Fruit fly (Drosophila melanogaster) whole organism, embryonic: ENCODE data around the gene CG15382.
A peak's percentile ranks its signal among the peaks of the same experiment; 100 is the strongest.

Experiments used
- Atf-2 ChIP-seq: fragments of 200-800 bp; sonication (Bioruptor generic); optimal IDR thresholded peaks from 2 replicates; lab custom pipeline; 2016; ENCODE audit warnings: missing biosample characterization, missing genetic modification characterization
- CG12104 ChIP-seq: fragments of 200-800 bp; sonication (Bioruptor generic); optimal IDR thresholded peaks from 3 replicates; lab custom pipeline; 2016; ENCODE audit warnings: missing biosample characterization, missing genetic modification characterization
- CG14710 ChIP-seq: fragments of 200-800 bp; sonication (Bioruptor generic); optimal IDR thresholded peaks from 3 replicates; lab custom pipeline; 2019; ENCODE audit warnings: missing biosample characterization, mild to moderate bottlenecking, missing genetic modification characterization, moderate library complexity
- CG1529 ChIP-seq: fragments of 200-800 bp; sonication (Bioruptor generic); optimal IDR thresholded peaks from 3 replicates; lab custom pipeline; 2018; ENCODE audit warnings: missing biosample characterization, missing genetic modification characterization
- CG16863 ChIP-seq: fragments of 200-800 bp; sonication (Bioruptor generic); optimal IDR thresholded peaks from 3 replicates; lab custom pipeline; 2016; ENCODE audit warnings: missing biosample characterization, missing genetic modification characterization
- CG17328 ChIP-seq: fragments of 200-800 bp; sonication (Bioruptor generic); IDR thresholded peaks from 2 replicates; pipeline ENCODE4 v1.3.6; 2022; ENCODE audit warnings: missing biosample characterization, missing genetic modification characterization
- CG18599 ChIP-seq: fragments of 200-800 bp; sonication (Bioruptor generic); optimal IDR thresholded peaks from 3 replicates; lab custom pipeline; 2017; ENCODE audit warnings: missing biosample characterization, missing genetic modification characterization, mild to moderate bottlenecking, moderate library complexity, missing genetic modification reagents
- CG18619 ChIP-seq: fragments of 200-800 bp; sonication (Bioruptor generic); optimal IDR thresholded peaks from 3 replicates; lab custom pipeline; 2017; ENCODE audit warnings: missing biosample characterization, mild to moderate bottlenecking, missing genetic modification characterization
- CG2202 ChIP-seq: fragments of 200-800 bp; sonication (Bioruptor generic); optimal IDR thresholded peaks from 2 replicates; lab custom pipeline; 2018; ENCODE audit warnings: missing biosample characterization, mild to moderate bottlenecking, missing genetic modification characterization
- CG30403 ChIP-seq: fragments of 200-800 bp; sonication (Bioruptor generic); optimal IDR thresholded peaks from 3 replicates; lab custom pipeline; 2016; ENCODE audit warnings: missing biosample characterization, missing genetic modification characterization
- CG31365 ChIP-seq: fragments of 200-800 bp; sonication (Bioruptor generic); optimal IDR thresholded peaks from 2 replicates; lab custom pipeline; 2018; ENCODE audit warnings: missing biosample characterization, mild to moderate bottlenecking, missing genetic modification characterization
- CG3726 ChIP-seq: fragments of 200-800 bp; sonication (Bioruptor generic); IDR thresholded peaks from 3 replicates; pipeline ENCODE4, ENCODE4 v1.3.6; 2022; ENCODE audit warnings: missing biosample characterization, missing genetic modification characterization
- CG4360 ChIP-seq: fragments of 200-800 bp; sonication (Bioruptor generic); IDR thresholded peaks from 2 replicates; pipeline ENCODE4 v1.3.6; 2022; ENCODE audit warnings: missing biosample characterization, missing genetic modification characterization
- CG4617 ChIP-seq: fragments of 200-800 bp; sonication (Bioruptor generic); optimal IDR thresholded peaks from 3 replicates; lab custom pipeline; 2016; ENCODE audit warnings: missing biosample characterization, missing genetic modification characterization, borderline replicate concordance
- CG6683 ChIP-seq: fragments of 200-800 bp; sonication (Bioruptor generic); optimal IDR thresholded peaks from 2 replicates; lab custom pipeline; 2017; ENCODE audit warnings: missing biosample characterization, mild to moderate bottlenecking, missing genetic modification characterization, missing genetic modification reagents
- CG7928 ChIP-seq: fragments of 200-800 bp; sonication (Bioruptor generic); optimal IDR thresholded peaks from 2 replicates; lab custom pipeline; 2017; ENCODE audit warnings: missing biosample characterization, mild to moderate bottlenecking, missing genetic modification characterization
- CG8388 ChIP-seq: fragments of 200-800 bp; sonication (Bioruptor generic); optimal IDR thresholded peaks from 2 replicates; lab custom pipeline; 2019; ENCODE audit warnings: missing biosample characterization, mild to moderate bottlenecking, missing genetic modification characterization, moderate library complexity
- CG8944 ChIP-seq: fragments of 200-800 bp; sonication (Bioruptor generic); optimal IDR thresholded peaks from 3 replicates; lab custom pipeline; 2016; ENCODE audit warnings: missing biosample characterization, missing genetic modification characterization
- CG9876 ChIP-seq: fragments of 200-800 bp; sonication (Bioruptor generic); optimal IDR thresholded peaks from 2 replicates; lab custom pipeline; 2016; ENCODE audit warnings: missing biosample characterization, missing genetic modification characterization
- CHES-1-like ChIP-seq: fragments of 200-800 bp; sonication (Bioruptor generic); optimal IDR thresholded peaks from 2 replicates; lab custom pipeline; 2016; ENCODE audit warnings: missing biosample characterization, missing genetic modification characterization
- CkIIα-i1 ChIP-seq: fragments of 200-800 bp; sonication (Bioruptor generic); IDR thresholded peaks from 2 replicates; pipeline ENCODE4 v1.3.6; 2022; ENCODE audit warnings: missing biosample characterization, missing genetic modification characterization
- D19A ChIP-seq: fragments of 200-800 bp; optimal IDR thresholded peaks from 3 replicates; lab custom pipeline; 2019; ENCODE audit warnings: missing biosample characterization, mild to moderate bottlenecking, missing genetic modification characterization, moderate library complexity
- Deaf1 ChIP-seq: fragments of 200-800 bp; optimal IDR thresholded peaks from 3 replicates; lab custom pipeline; 2019; ENCODE audit warnings: missing biosample characterization, mild to moderate bottlenecking, missing genetic modification characterization, moderate library complexity
- HLH54F ChIP-seq: fragments of 200-800 bp; sonication (Bioruptor generic); optimal IDR thresholded peaks from 3 replicates; lab custom pipeline; 2016; ENCODE audit warnings: missing biosample characterization, missing genetic modification characterization
- Lim3 ChIP-seq: fragments of 200-800 bp; sonication (Bioruptor generic); IDR thresholded peaks from 2 replicates; pipeline ENCODE4 v1.3.6; 2022; ENCODE audit warnings: missing biosample characterization, missing genetic modification characterization
- Mrtf ChIP-seq: fragments of 200-800 bp; sonication (Bioruptor generic); IDR thresholded peaks from 3 replicates; pipeline ENCODE4 v1.3.6; 2022; ENCODE audit warnings: missing biosample characterization, missing genetic modification characterization
- Myb ChIP-seq: fragments of 200-800 bp; sonication (Bioruptor generic); optimal IDR thresholded peaks from 2 replicates; lab custom pipeline; 2016; ENCODE audit warnings: missing biosample characterization, missing genetic modification characterization
- Pdp1 ChIP-seq, 2 experiments: fragments of 200-800 bp; sonication (Bioruptor generic); optimal IDR thresholded peaks; 3 replicates each; lab custom pipeline; 2016; ENCODE audit warnings: missing biosample characterization in 2 of 2, missing genetic modification characterization in 2 of 2, mild to moderate bottlenecking in 1 of 2, moderate library complexity in 1 of 2
- TFAM ChIP-seq: fragments of 200-800 bp; sonication (Bioruptor generic); optimal IDR thresholded peaks from 2 replicates; lab custom pipeline; 2017; ENCODE audit warnings: missing biosample characterization, missing genetic modification characterization, inconsistent platforms
- Usf ChIP-seq: fragments of 200-800 bp; sonication (Bioruptor generic); optimal IDR thresholded peaks from 2 replicates; lab custom pipeline; 2017; ENCODE audit warnings: missing genotype, missing biosample characterization, missing genetic modification characterization
- Xbp1 ChIP-seq: fragments of 200-800 bp; sonication (Bioruptor generic); optimal IDR thresholded peaks from 3 replicates; lab custom pipeline; 2016; ENCODE audit warnings: missing biosample characterization, mild to moderate bottlenecking, missing genetic modification characterization
- abd-A ChIP-seq: fragments of 200-800 bp; sonication (Bioruptor generic); optimal IDR thresholded peaks from 3 replicates; lab custom pipeline; 2019; ENCODE audit warnings: missing biosample characterization, mild to moderate bottlenecking, missing genetic modification characterization, moderate library complexity
- ato ChIP-seq: fragments of 200-800 bp; sonication (Bioruptor generic); IDR thresholded peaks from 2 replicates; pipeline ENCODE4 v1.3.6; 2022; ENCODE audit warnings: missing biosample characterization, missing genetic modification characterization; ENCODE audit not compliant: partially characterized antibody
- bab2 ChIP-seq: fragments of 200-800 bp; sonication (Bioruptor generic); optimal IDR thresholded peaks from 2 replicates; lab custom pipeline; 2016; ENCODE audit warnings: missing biosample characterization, missing genetic modification characterization
- ftz-f1 ChIP-seq: fragments of 200-800 bp; sonication (Bioruptor generic); optimal IDR thresholded peaks from 2 replicates; lab custom pipeline; 2016; ENCODE audit warnings: missing biosample characterization, missing genetic modification characterization
- gcm ChIP-seq: fragments of 200-800 bp; sonication (Bioruptor generic); optimal IDR thresholded peaks from 2 replicates; lab custom pipeline; 2019; ENCODE audit warnings: missing biosample characterization, mild to moderate bottlenecking, missing genetic modification characterization, moderate library complexity
- gfzf ChIP-seq: fragments of 200-800 bp; sonication (Bioruptor generic); optimal IDR thresholded peaks from 2 replicates; lab custom pipeline; 2016; ENCODE audit warnings: missing biosample characterization, mild to moderate bottlenecking, missing genetic modification characterization, moderate library complexity
- gsb-n ChIP-seq: fragments of 200-800 bp; sonication (Bioruptor generic); optimal IDR thresholded peaks from 3 replicates; lab custom pipeline; 2018; ENCODE audit warnings: missing biosample characterization, mild to moderate bottlenecking, missing genetic modification characterization
- ken ChIP-seq: fragments of 200-800 bp; sonication (Bioruptor generic); IDR thresholded peaks from 3 replicates; pipeline ENCODE4 v1.3.6; 2022; ENCODE audit warnings: missing biosample characterization, missing genetic modification characterization
- mld ChIP-seq: fragments of 200-800 bp; sonication (Bioruptor generic); IDR thresholded peaks from 3 replicates; pipeline ENCODE4 v1.3.6; 2022; ENCODE audit warnings: missing biosample characterization, missing genetic modification characterization; ENCODE audit not compliant: partially characterized antibody
- otp ChIP-seq: fragments of 200-800 bp; sonication (Bioruptor generic); IDR thresholded peaks from 3 replicates; pipeline ENCODE4, ENCODE4 v1.3.6; 2022; ENCODE audit warnings: missing biosample characterization, missing genetic modification characterization
- peb ChIP-seq: fragments of 200-800 bp; sonication (Bioruptor generic); IDR thresholded peaks from 2 replicates; pipeline ENCODE4 v1.3.6; 2022; ENCODE audit warnings: missing biosample characterization, missing genetic modification characterization
- pnt ChIP-seq: fragments of 200-800 bp; sonication (Bioruptor generic); optimal IDR thresholded peaks from 3 replicates; lab custom pipeline; 2016; ENCODE audit warnings: missing biosample characterization, missing genetic modification characterization
- prd ChIP-seq, 3 experiments: fragments of >200 bp in 2 of 3; fragments of 200-800 bp in 1 of 3; sonication (Bioruptor generic) in 1 of 3; optimal IDR thresholded peaks in 2 of 3; IDR thresholded peaks in 1 of 3; 2 replicates in 2 of 3; 3 replicates in 1 of 3; pipeline versions ENCODE4 v1.3.6 to Lab custom; 2017 to 2022; ENCODE audit warnings: missing biosample characterization in 1 of 3, missing genetic modification characterization in 1 of 3
- sens ChIP-seq: fragments of 200-800 bp; sonication (Bioruptor generic); peaks from one replicate; lab custom pipeline; 2016; ENCODE audit warnings: missing biosample characterization, missing genetic modification characterization
- slbo ChIP-seq: fragments of 200-800 bp; sonication (Bioruptor generic); IDR thresholded peaks from 2 replicates; pipeline ENCODE4 v1.3.6; 2022; ENCODE audit warnings: missing biosample characterization, missing genetic modification characterization
- ssp ChIP-seq: fragments of 200-800 bp; sonication (Bioruptor generic); IDR thresholded peaks from 2 replicates; pipeline ENCODE4 v1.3.6; 2022; ENCODE audit warnings: missing biosample characterization, missing genetic modification characterization
- stc ChIP-seq: fragments of 200-800 bp; sonication (Bioruptor generic); IDR thresholded peaks from 2 replicates; pipeline ENCODE4 v1.3.6; 2022; ENCODE audit warnings: missing biosample characterization, missing genetic modification characterization
- wdn ChIP-seq: fragments of 200-800 bp; sonication (Bioruptor generic); IDR thresholded peaks from 2 replicates; pipeline ENCODE4 v1.3.6; 2022; ENCODE audit warnings: missing biosample characterization, missing genetic modification characterization
- zen ChIP-seq: fragments of 200-800 bp; sonication (Bioruptor generic); optimal IDR thresholded peaks from 3 replicates; lab custom pipeline; 2018; ENCODE audit warnings: missing biosample characterization, mild to moderate bottlenecking, missing genetic modification characterization, moderate library complexity

Gene CG15382

dm6 chr2L:2182735-2183340, 27.3 kb downstream of the CG15382 start (continued):
- peak; percentile 29 for TF ChIP-seq HLH54F
- TF ChIP-seq CkIIα-i1 (GFP tag; lab: Robert Waterston, UW), result no peak
- peak; percentile 67 for TF ChIP-seq CHES-1-like (GFP tag; lab: Kevin White, UChicago)
- TF ChIP-seq Atf-2 (GFP tag; lab: Kevin White, UChicago), result peak; percentile 56
- TF ChIP-seq Mrtf (GFP tag; lab: Robert Waterston, UW), result 0 out of 3 replicates have a peak, but pooled peaks have one; percentile 23
- peak; percentile 56; the same call in 2 of the 3 replicates for TF ChIP-seq CG3726 (GFP tag; lab: Robert Waterston, UW)
- TF ChIP-seq D19A, result peak; percentile 70
- 0 out of 2 replicates have a peak, but pooled peaks have one; percentile 25 for TF ChIP-seq peb (GFP tag; lab: Robert Waterston, UW)
- no peak for TF ChIP-seq prd (optimal IDR thresholded peaks at IDR 0.05; lab: Kevin White, UChicago)
- peak; percentile 80 for TF ChIP-seq prd (GFP tag; IDR thresholded peaks at IDR 0.05; lab: Robert Waterston, UW)
- TF ChIP-seq Pdp1 (GFP tag; optimal IDR thresholded peaks at IDR 0.05; lab: Kevin White, UChicago), result peak; percentile 45 to 49
- peak; percentile 47 for TF ChIP-seq CG1529 (GFP tag; lab: Kevin White, UChicago)
- peak; percentile 38; the same call in 1 of the 2 replicates for TF ChIP-seq ssp (GFP tag; lab: Robert Waterston, UW)
- TF ChIP-seq CG8388 (GFP tag; lab: Kevin White, UChicago), result peak; percentile 54
- TF ChIP-seq wdn (GFP tag; lab: Robert Waterston, UW), result no peak
- no peak for TF ChIP-seq Lim3 (GFP tag; lab: Robert Waterston, UW)
- TF ChIP-seq zen (tag; lab: Kevin White, UChicago), result peak; percentile 79
- peak; percentile 53 for TF ChIP-seq CG9876 (GFP tag; lab: Kevin White, UChicago)
- peak; percentile 59 for TF ChIP-seq CG16863 (GFP tag; lab: Kevin White, UChicago)
- TF ChIP-seq CG31365, result no peak
- TF ChIP-seq ftz-f1 (GFP tag; lab: Kevin White, UChicago), result no peak
- TF ChIP-seq CG17328 (GFP tag; lab: Robert Waterston, UW), result peak; percentile 88
- TF ChIP-seq CG8944, result peak; percentile 64
- TF ChIP-seq mld (GFP tag; lab: Robert Waterston, UW), result no peak
- TF ChIP-seq CG6683 (GFP tag; lab: Kevin White, UChicago), result no peak
- TF ChIP-seq Myb (GFP tag; lab: Kevin White, UChicago), result peak; percentile 12
- TF ChIP-seq ato (GFP tag; lab: Robert Waterston, UW), result no peak
- TF ChIP-seq pnt (GFP tag; lab: Kevin White, UChicago), result peak; percentile 72
- TF ChIP-seq gcm (GFP tag; lab: Kevin White, UChicago), result peak; percentile 75
- TF ChIP-seq sens (GFP tag; lab: Kevin White, UChicago), result peak; percentile 97
- peak; percentile 23 for TF ChIP-seq TFAM (GFP tag; lab: Kevin White, UChicago)
- peak; percentile 86 for TF ChIP-seq otp
- TF ChIP-seq CG14710 (tag; lab: Kevin White, UChicago), result peak; percentile 84
- TF ChIP-seq Deaf1 (tag; lab: Kevin White, UChicago), result no peak
- peak; percentile 31 for TF ChIP-seq CG4617 (GFP tag; lab: Kevin White, UChicago)
- TF ChIP-seq stc (GFP tag; lab: Robert Waterston, UW), result no peak
- TF ChIP-seq gsb-n (tag; lab: Kevin White, UChicago), result peak; percentile 78
- no peak for TF ChIP-seq slbo (GFP tag; lab: Robert Waterston, UW)
- peak; percentile 25 for TF ChIP-seq CG18619 (GFP tag; lab: Kevin White, UChicago)
- peak; percentile 49 for TF ChIP-seq CG4360
- peak; percentile 81 for TF ChIP-seq Usf (GFP tag; lab: Kevin White, UChicago)
- no peak for TF ChIP-seq abd-A
- 0 out of 3 replicates have a peak, but pooled peaks have one; percentile 36 for TF ChIP-seq ken (GFP tag; lab: Robert Waterston, UW)
- peak; percentile 21 for TF ChIP-seq CG30403 (GFP tag; lab: Kevin White, UChicago)
- TF ChIP-seq Xbp1 (GFP tag; lab: Kevin White, UChicago), result peak; percentile 53
- no peak for TF ChIP-seq gfzf (GFP tag; lab: Kevin White, UChicago)
- TF ChIP-seq CG12104 (GFP tag; lab: Kevin White, UChicago), result no peak
- no peak for TF ChIP-seq CG7928 (GFP tag; lab: Kevin White, UChicago)
- peak; percentile 5 for TF ChIP-seq CG18599 (GFP tag; lab: Kevin White, UChicago)
- peak; percentile 79 for TF ChIP-seq CG2202
- peak; percentile 58 for TF ChIP-seq bab2 (GFP tag; lab: Kevin White, UChicago)
